Worm (Caenorhabditis elegans): ENCODE results near the gene dpy-18.

DNA sequence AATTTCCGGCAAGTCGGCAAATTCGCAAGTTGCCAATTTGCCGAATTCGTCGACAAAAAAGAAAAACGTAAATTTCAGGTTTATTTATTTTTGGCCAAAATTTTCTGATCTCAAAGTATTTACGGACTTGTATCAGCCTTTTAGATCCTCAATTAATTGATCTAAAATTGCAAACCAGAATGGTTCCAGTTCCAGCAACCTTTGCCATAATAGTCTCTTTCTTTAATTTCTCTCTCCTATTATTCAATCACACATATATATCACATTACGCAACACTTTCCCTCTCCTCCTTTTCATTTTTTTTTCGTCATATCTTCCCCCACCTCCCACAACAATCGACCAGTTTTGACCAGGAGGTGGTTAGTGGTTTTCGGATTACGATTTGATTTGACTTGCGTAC is 19.7 kb upstream of the dpy-18 start, which contains the start of gene Y47D3B.3:
- TF ChIP-seq F13C5.2 (tag; optimal IDR thresholded peaks at IDR 0.05), result no peak
- TF ChIP-seq ama-1 (optimal IDR thresholded peaks at IDR 0.05), result no peak
- TF ChIP-seq ceh-13 (GFP tag; optimal IDR thresholded peaks at IDR 0.05), result no peak
- TF ChIP-seq scrt-1 (GFP tag; IDR thresholded peaks at IDR 0.05), result no peak
- no peak for TF ChIP-seq pes-1 (GFP tag; IDR thresholded peaks at IDR 0.05)
- no peak for TF ChIP-seq flt-1 (GFP tag; IDR thresholded peaks at IDR 0.05)
- TF ChIP-seq aly-1 (tag; optimal IDR thresholded peaks at IDR 0.05), result no peak
- no peak for TF ChIP-seq sea-1 (GFP tag; conservative IDR thresholded peaks at IDR 0.05)
- no peak for TF ChIP-seq tbx-11 (GFP tag; IDR thresholded peaks at IDR 0.05)
- TF ChIP-seq hmbx-1 (tag; optimal IDR thresholded peaks at IDR 0.05), result no peak

Data from whole organism, early embryonic.